Fruit fly (Drosophila melanogaster) whole organism, embryonic: Measurements from ENCODE around the gene CG6788.
A peak's percentile ranks its signal among the peaks of the same experiment; 100 is the strongest.

Experiments used
- Antp ChIP-seq: fragments of 200-800 bp; sonication (Bioruptor generic); optimal IDR thresholded peaks from 3 replicates; lab custom pipeline; 2016; ENCODE audit warnings: missing biosample characterization, missing genetic modification characterization
- B-H1 ChIP-seq: fragments of 200-800 bp; sonication (Bioruptor generic); IDR thresholded peaks from 3 replicates; pipeline ENCODE4 v1.3.6; 2022; ENCODE audit warnings: missing biosample characterization, missing genetic modification characterization
- CG10321 ChIP-seq: fragments of 200-800 bp; sonication (Bioruptor generic); IDR thresholded peaks from 2 replicates; pipeline ENCODE4 v1.3.6; 2022; ENCODE audit warnings: missing biosample characterization, missing genetic modification characterization
- CG11504 ChIP-seq: fragments of 200-800 bp; sonication (Bioruptor generic); optimal IDR thresholded peaks from 3 replicates; lab custom pipeline; 2019; ENCODE audit warnings: missing biosample characterization, mild to moderate bottlenecking, missing genetic modification characterization, moderate library complexity
- CG13424 ChIP-seq: fragments of 200-800 bp; sonication (Bioruptor generic); optimal IDR thresholded peaks from 2 replicates; lab custom pipeline; 2019; ENCODE audit warnings: missing biosample characterization, mild to moderate bottlenecking, missing genetic modification characterization, moderate library complexity
- CG14050 ChIP-seq: fragments of 200-800 bp; sonication (Bioruptor generic); IDR thresholded peaks from 3 replicates; pipeline ENCODE4 v1.3.6; 2022; ENCODE audit warnings: missing biosample characterization, missing genetic modification characterization
- CG14441 ChIP-seq: fragments of 200-800 bp; sonication (Bioruptor generic); IDR thresholded peaks from 2 replicates; pipeline ENCODE4 v1.3.6; 2022; ENCODE audit warnings: missing biosample characterization, missing genetic modification characterization
- CG15073 ChIP-seq: fragments of 200-800 bp; sonication (Bioruptor generic); optimal IDR thresholded peaks from 2 replicates; lab custom pipeline; 2016; ENCODE audit warnings: missing biosample characterization, missing genetic modification characterization
- CG16779 ChIP-seq: fragments of 200-800 bp; sonication (Bioruptor generic); IDR thresholded peaks from 2 replicates; pipeline ENCODE4 v1.3.6; 2022; ENCODE audit warnings: missing biosample characterization, missing genetic modification characterization
- CG2202 ChIP-seq: fragments of 200-800 bp; sonication (Bioruptor generic); optimal IDR thresholded peaks from 2 replicates; lab custom pipeline; 2018; ENCODE audit warnings: missing biosample characterization, mild to moderate bottlenecking, missing genetic modification characterization
- CG2712 ChIP-seq: fragments of 200-800 bp; optimal IDR thresholded peaks from 3 replicates; lab custom pipeline; 2019; ENCODE audit warnings: missing biosample characterization, mild to moderate bottlenecking, missing genetic modification characterization, moderate library complexity
- CG3281 ChIP-seq: fragments of 200-800 bp; sonication (Bioruptor generic); optimal IDR thresholded peaks from 3 replicates; lab custom pipeline; 2017; ENCODE audit warnings: missing biosample characterization, mild to moderate bottlenecking, missing genetic modification characterization
- CG4617 ChIP-seq: fragments of 200-800 bp; sonication (Bioruptor generic); optimal IDR thresholded peaks from 3 replicates; lab custom pipeline; 2016; ENCODE audit warnings: missing biosample characterization, missing genetic modification characterization, borderline replicate concordance
- CG6254 ChIP-seq: fragments of 200-800 bp; sonication (Bioruptor generic); optimal IDR thresholded peaks from 3 replicates; lab custom pipeline; 2017; ENCODE audit warnings: mild to moderate bottlenecking, missing biosample characterization, missing genetic modification reagents, missing genetic modification characterization
- CG8944 ChIP-seq: fragments of 200-800 bp; sonication (Bioruptor generic); optimal IDR thresholded peaks from 3 replicates; lab custom pipeline; 2016; ENCODE audit warnings: missing biosample characterization, missing genetic modification characterization
- CG9437 ChIP-seq: fragments of 200-800 bp; sonication (Bioruptor generic); optimal IDR thresholded peaks from 2 replicates; lab custom pipeline; 2018; ENCODE audit warnings: missing biosample characterization, mild to moderate bottlenecking, missing genetic modification characterization
- CG9817 ChIP-seq: fragments of 200-800 bp; sonication (Bioruptor generic); optimal IDR thresholded peaks from 2 replicates; lab custom pipeline; 2018; ENCODE audit warnings: missing biosample characterization, mild to moderate bottlenecking, missing genetic modification characterization, moderate library complexity
- CG9932 ChIP-seq: fragments of 200-800 bp; sonication (Bioruptor generic); IDR thresholded peaks from 2 replicates; pipeline ENCODE4 v1.3.6; 2022; ENCODE audit warnings: missing biosample characterization, missing genetic modification characterization
- Fer3 ChIP-seq: fragments of 200-800 bp; sonication (Bioruptor generic); optimal IDR thresholded peaks from 2 replicates; lab custom pipeline; 2018; ENCODE audit warnings: missing biosample characterization, mild to moderate bottlenecking, missing genetic modification characterization, moderate library complexity
- Hey ChIP-seq: fragments of 200-800 bp; sonication (Bioruptor generic); optimal IDR thresholded peaks from 3 replicates; lab custom pipeline; 2018; ENCODE audit warnings: missing biosample characterization, mild to moderate bottlenecking, missing genetic modification characterization
- Mrtf ChIP-seq: fragments of 200-800 bp; sonication (Bioruptor generic); IDR thresholded peaks from 3 replicates; pipeline ENCODE4 v1.3.6; 2022; ENCODE audit warnings: missing biosample characterization, missing genetic modification characterization
- Nf-YC ChIP-seq: fragments of 200-800 bp; optimal IDR thresholded peaks from 3 replicates; lab custom pipeline; 2019; ENCODE audit warnings: missing biosample characterization, mild to moderate bottlenecking, missing genetic modification characterization, moderate library complexity
- NfI ChIP-seq: fragments of 200-800 bp; sonication (Bioruptor generic); optimal IDR thresholded peaks from 3 replicates; lab custom pipeline; 2018; ENCODE audit warnings: missing biosample characterization, mild to moderate bottlenecking, missing genetic modification characterization, moderate library complexity
- PHDP ChIP-seq: fragments of 200-800 bp; sonication (Bioruptor generic); optimal IDR thresholded peaks from 3 replicates; lab custom pipeline; 2018; ENCODE audit warnings: missing biosample characterization, mild to moderate bottlenecking, missing genetic modification characterization, moderate library complexity
- Sry-β ChIP-seq: fragments of 200-800 bp; sonication (Bioruptor generic); optimal IDR thresholded peaks from 2 replicates; lab custom pipeline; 2018; ENCODE audit warnings: missing biosample characterization, mild to moderate bottlenecking, missing genetic modification characterization, moderate library complexity
- Sry-δ ChIP-seq: fragments of 200-800 bp; sonication (Bioruptor generic); optimal IDR thresholded peaks from 2 replicates; lab custom pipeline; 2016; ENCODE audit warnings: missing biosample characterization, missing genetic modification characterization
- Stat92E ChIP-seq, 3 experiments: fragments of >200 bp in 2 of 3; fragments of 200-800 bp in 1 of 3; sonication (Bioruptor generic) in 1 of 3; optimal IDR thresholded peaks; 2 replicates each; lab custom pipeline; 2017 to 2019; ENCODE audit warnings: missing biosample characterization in 3 of 3, missing genetic modification characterization in 3 of 3, mild to moderate bottlenecking in 1 of 3, moderate library complexity in 1 of 3
- TFAM ChIP-seq: fragments of 200-800 bp; sonication (Bioruptor generic); optimal IDR thresholded peaks from 2 replicates; lab custom pipeline; 2017; ENCODE audit warnings: missing biosample characterization, missing genetic modification characterization, inconsistent platforms
- Usf ChIP-seq: fragments of 200-800 bp; sonication (Bioruptor generic); optimal IDR thresholded peaks from 2 replicates; lab custom pipeline; 2017; ENCODE audit warnings: missing genotype, missing biosample characterization, missing genetic modification characterization
- ase ChIP-seq: fragments of 200-800 bp; sonication (Bioruptor generic); IDR thresholded peaks from 3 replicates; pipeline ENCODE4 v1.3.6; 2022; ENCODE audit warnings: missing biosample characterization, missing genetic modification characterization
- bbx ChIP-seq: fragments of 200-800 bp; sonication (Bioruptor generic); IDR thresholded peaks from 2 replicates; pipeline ENCODE4 v1.3.6; 2022; ENCODE audit warnings: missing biosample characterization, missing genetic modification characterization; ENCODE audit not compliant: partially characterized antibody
- crc ChIP-seq: fragments of 200-800 bp; sonication (Bioruptor generic); optimal IDR thresholded peaks from 2 replicates; lab custom pipeline; 2016; ENCODE audit warnings: missing biosample characterization, missing genetic modification characterization
- dpn ChIP-seq, 2 experiments: fragments of 200-800 bp; sonication (Bioruptor generic); optimal IDR thresholded peaks; 3 replicates each; lab custom pipeline; 2016; ENCODE audit warnings: missing biosample characterization in 2 of 2, missing genetic modification characterization in 2 of 2
- fru ChIP-seq: fragments of >200 bp; optimal IDR thresholded peaks from 2 replicates; lab custom pipeline; 2017
- gce ChIP-seq: fragments of 200-800 bp; sonication (Bioruptor generic); IDR thresholded peaks from 3 replicates; pipeline ENCODE4 v1.3.6; 2022; ENCODE audit warnings: missing biosample characterization, missing genetic modification characterization
- gfzf ChIP-seq: fragments of 200-800 bp; sonication (Bioruptor generic); optimal IDR thresholded peaks from 2 replicates; lab custom pipeline; 2016; ENCODE audit warnings: missing biosample characterization, mild to moderate bottlenecking, missing genetic modification characterization, moderate library complexity
- lov ChIP-seq, 2 experiments: fragments of 200-800 bp in 1 of 2; fragments of >200 bp in 1 of 2; sonication (Bioruptor generic) in 1 of 2; IDR thresholded peaks in 1 of 2; optimal IDR thresholded peaks in 1 of 2; 2 replicates in 1 of 2; 3 replicates in 1 of 2; pipeline versions ENCODE4 v1.3.6 to Lab custom; 2017 to 2022; ENCODE audit warnings: missing biosample characterization in 1 of 2, missing genetic modification characterization in 1 of 2
- pita ChIP-seq: fragments of 200-800 bp; sonication (Bioruptor generic); optimal IDR thresholded peaks from 2 replicates; lab custom pipeline; 2017; ENCODE audit warnings: missing biosample characterization, mild to moderate bottlenecking, missing genetic modification characterization
- pros ChIP-seq: fragments of 200-800 bp; sonication (Bioruptor generic); optimal IDR thresholded peaks from 3 replicates; lab custom pipeline; 2019; ENCODE audit warnings: missing biosample characterization, mild to moderate bottlenecking, missing genetic modification characterization, moderate library complexity
- salm ChIP-seq: fragments of 200-800 bp; sonication (Bioruptor generic); optimal IDR thresholded peaks from 2 replicates; lab custom pipeline; 2018; ENCODE audit warnings: missing biosample characterization, mild to moderate bottlenecking, missing genetic modification characterization
- sd ChIP-seq: fragments of 200-800 bp; sonication (Bioruptor generic); optimal IDR thresholded peaks from 3 replicates; lab custom pipeline; 2018; ENCODE audit warnings: missing biosample characterization, mild to moderate bottlenecking, missing genetic modification characterization, moderate library complexity
- sens ChIP-seq: fragments of 200-800 bp; sonication (Bioruptor generic); peaks from one replicate; lab custom pipeline; 2016; ENCODE audit warnings: missing biosample characterization, missing genetic modification characterization
- shn ChIP-seq: fragments of 200-800 bp; sonication (Bioruptor generic); optimal IDR thresholded peaks from 3 replicates; lab custom pipeline; 2016; ENCODE audit warnings: missing biosample characterization, missing genetic modification characterization
- sqz ChIP-seq: fragments of 200-800 bp; sonication (Bioruptor generic); optimal IDR thresholded peaks from 3 replicates; lab custom pipeline; 2018; ENCODE audit warnings: missing biosample characterization, mild to moderate bottlenecking, missing genetic modification characterization
- tap ChIP-seq: fragments of 200-800 bp; optimal IDR thresholded peaks from 3 replicates; lab custom pipeline; 2019; ENCODE audit warnings: missing biosample characterization, mild to moderate bottlenecking, missing genetic modification characterization, moderate library complexity
- trem ChIP-seq: fragments of 200-800 bp; optimal IDR thresholded peaks from 3 replicates; lab custom pipeline; 2019; ENCODE audit warnings: missing biosample characterization, mild to moderate bottlenecking, missing genetic modification characterization, moderate library complexity
- wor ChIP-seq: fragments of 200-800 bp; sonication (Bioruptor generic); IDR thresholded peaks from 2 replicates; pipeline ENCODE4 v1.3.6; 2022; ENCODE audit warnings: missing biosample characterization, missing genetic modification characterization
- zf30C ChIP-seq: fragments of 200-800 bp; sonication (Bioruptor generic); optimal IDR thresholded peaks from 3 replicates; lab custom pipeline; 2018; ENCODE audit warnings: missing biosample characterization, mild to moderate bottlenecking, missing genetic modification characterization

CG6788 gene

dm6 chrX:17881138-17882121 is 6.5 kb upstream of the CG6788 start (continued):
- peak; percentile 75 for TF ChIP-seq sd (tag; lab: Kevin White, UChicago)
- peak; percentile 55 for TF ChIP-seq sens
- no peak for TF ChIP-seq CG16779 (GFP tag; lab: Robert Waterston, UW)
- no peak for TF ChIP-seq zf30C (GFP tag; lab: Kevin White, UChicago)
- peak; percentile 24 for TF ChIP-seq shn (GFP tag; lab: Kevin White, UChicago)
- TF ChIP-seq wor (GFP tag; lab: Robert Waterston, UW) = 0 out of 2 replicates have a peak, but pooled peaks have one; percentile 23
- TF ChIP-seq CG14050 (GFP tag; lab: Robert Waterston, UW) = peak; percentile 48; the same call in 2 of the 3 replicates
- peak; percentile 30 for TF ChIP-seq crc (GFP tag; lab: Kevin White, UChicago)
- no peak for TF ChIP-seq lov (optimal IDR thresholded peaks at IDR 0.05; lab: Kevin White, UChicago)
- no peak for TF ChIP-seq lov (GFP tag; IDR thresholded peaks at IDR 0.05; lab: Robert Waterston, UW)
- no peak for TF ChIP-seq gfzf
- no peak for TF ChIP-seq salm (tag; lab: Kevin White, UChicago)
- TF ChIP-seq CG10321 = no peak
- no peak for TF ChIP-seq TFAM (GFP tag; lab: Kevin White, UChicago)
- TF ChIP-seq Antp = peak; percentile 68
- peak; percentile 82 for TF ChIP-seq CG9932
- TF ChIP-seq CG14441 (GFP tag; lab: Robert Waterston, UW) = peak; percentile 73
- peak; percentile 41 for TF ChIP-seq PHDP (tag; lab: Kevin White, UChicago)
- TF ChIP-seq Fer3 (tag; lab: Kevin White, UChicago) = peak; percentile 60
- TF ChIP-seq Hey = no peak
- no peak for TF ChIP-seq CG4617 (GFP tag; lab: Kevin White, UChicago)
- TF ChIP-seq Mrtf (GFP tag; lab: Robert Waterston, UW) = 0 out of 3 replicates have a peak, but pooled peaks have one; percentile 48
- TF ChIP-seq Sry-β (GFP tag; lab: Kevin White, UChicago) = no peak
- no peak for TF ChIP-seq Sry-δ (GFP tag; lab: Kevin White, UChicago)
- TF ChIP-seq B-H1 (GFP tag; lab: Robert Waterston, UW) = peak; percentile 38; the same call in 1 of the 3 replicates
- no peak for TF ChIP-seq CG2202 (tag; lab: Kevin White, UChicago)
- TF ChIP-seq trem (tag; lab: Kevin White, UChicago) = no peak
- TF ChIP-seq pita (GFP tag; lab: Kevin White, UChicago) = no peak
- peak; percentile 63 for TF ChIP-seq Usf (GFP tag; lab: Kevin White, UChicago)
- TF ChIP-seq CG9817 (tag; lab: Kevin White, UChicago) = peak; percentile 64
- no peak for TF ChIP-seq CG9437 (GFP tag; lab: Kevin White, UChicago)
- no peak for TF ChIP-seq sqz (GFP tag; lab: Kevin White, UChicago)
- TF ChIP-seq CG6254 (GFP tag; lab: Kevin White, UChicago) = no peak
- peak; percentile 71 for TF ChIP-seq CG3281 (GFP tag; lab: Kevin White, UChicago)
- no peak for TF ChIP-seq bbx (GFP tag; lab: Robert Waterston, UW)
- peak; percentile 57 for TF ChIP-seq CG13424 (tag; lab: Kevin White, UChicago)
- peak; percentile 43 for TF ChIP-seq CG8944 (GFP tag; lab: Kevin White, UChicago)
- peak; percentile 31 for TF ChIP-seq tap
- TF ChIP-seq fru (lab: Kevin White, UChicago) = no peak
- TF ChIP-seq pros (GFP tag; lab: Kevin White, UChicago) = no peak
- TF ChIP-seq CG11504 (tag; lab: Kevin White, UChicago) = peak; percentile 68
- no peak for TF ChIP-seq Stat92E (GFP tag; optimal IDR thresholded peaks at IDR 0.05; lab: Kevin White, UChicago)
- TF ChIP-seq CG2712 = peak; percentile 35
- peak; percentile 51 for TF ChIP-seq NfI (GFP tag; lab: Kevin White, UChicago)
- peak; percentile 49 to 62 for TF ChIP-seq dpn (GFP tag; optimal IDR thresholded peaks at IDR 0.05; lab: Kevin White, UChicago)
- TF ChIP-seq CG15073 (GFP tag; lab: Kevin White, UChicago) = no peak
- no peak for TF ChIP-seq ase (GFP tag; lab: Robert Waterston, UW)
- TF ChIP-seq Nf-YC (tag; lab: Kevin White, UChicago) = no peak
- 0 out of 3 replicates have a peak, but pooled peaks have one; percentile 17 for TF ChIP-seq gce (GFP tag; lab: Robert Waterston, UW)
